Worm (Caenorhabditis elegans): ENCODE data around the gene daf-4.

- no peak for TF ChIP-seq hlh-30 (tag; optimal IDR thresholded peaks at IDR 0.05; ENCODE audit: insufficient read depth)
- no peak for TF ChIP-seq unc-62 (GFP tag; optimal IDR thresholded peaks at IDR 0.05 in 1 of 2)
- TF ChIP-seq unc-62 (tag; optimal IDR thresholded peaks at IDR 0.05) = no peak
- no peak for TF ChIP-seq lir-3 (tag; optimal IDR thresholded peaks at IDR 0.05)
- TF ChIP-seq lsy-2 (tag; optimal IDR thresholded peaks at IDR 0.05) = no peak
- no peak for TF ChIP-seq Y48G9A.11 (GFP tag; IDR thresholded peaks at IDR 0.05)
- TF ChIP-seq ztf-11 (tag; optimal IDR thresholded peaks at IDR 0.05) = no peak
- no peak for TF ChIP-seq skn-1 (tag; optimal IDR thresholded peaks at IDR 0.05)
- no peak for TF ChIP-seq jun-1 (tag; optimal IDR thresholded peaks at IDR 0.05)
- no peak for TF ChIP-seq php-3 (GFP tag; IDR thresholded peaks at IDR 0.05)
- no peak for TF ChIP-seq duxl-1 (tag; optimal IDR thresholded peaks at IDR 0.05; ENCODE audit: poor library complexity)
- no peak for TF ChIP-seq tra-1 (GFP tag; IDR thresholded peaks at IDR 0.05)
Measured at ce11 chrIII:5620186-5620585, 4.7 kb upstream of the daf-4 start.
